Worm (Caenorhabditis elegans): ENCODE data around the gene cyp-14A2.

ce11 chrX:13290531-13290930 lies 21.0 kb upstream of the cyp-14A2 start, which contains the start of gene R04D3.3:
- no peak for TF ChIP-seq ref-1 (GFP tag; conservative IDR thresholded peaks at IDR 0.05)
- TF ChIP-seq med-1 (GFP tag; optimal IDR thresholded peaks at IDR 0.05; ENCODE audit: insufficient read depth), result no peak
- no peak for TF ChIP-seq T22C8.4 (GFP tag; IDR thresholded peaks at IDR 0.05)
- TF ChIP-seq cog-1 (tag; optimal IDR thresholded peaks at IDR 0.05), result no peak
- TF ChIP-seq flt-1 (GFP tag; IDR thresholded peaks at IDR 0.05), result no peak

Data from whole organism, midembryonic.